Fruit fly (Drosophila melanogaster) whole organism, embryonic: ENCODE results near the gene CG15403.

Source experiments
- Aef1 ChIP-seq: fragments of 200-800 bp; sonication (Bioruptor generic); IDR thresholded peaks from 3 replicates; pipeline ENCODE4 v1.3.6; 2022; ENCODE audit warnings: missing biosample characterization, missing genetic modification characterization
- Asciz ChIP-seq: fragments of 200-800 bp; sonication (Bioruptor generic); optimal IDR thresholded peaks from 2 replicates; lab custom pipeline; 2017; ENCODE audit warnings: missing biosample characterization, mild to moderate bottlenecking, missing genetic modification characterization, missing genetic modification reagents
- CG10209 ChIP-seq: fragments of 200-800 bp; sonication (Bioruptor generic); optimal IDR thresholded peaks from 3 replicates; lab custom pipeline; 2017; ENCODE audit warnings: missing biosample characterization, mild to moderate bottlenecking, missing genetic modification characterization, missing genetic modification reagents
- CG11696 ChIP-seq: fragments of 200-800 bp; sonication (Bioruptor generic); IDR thresholded peaks from 2 replicates; pipeline ENCODE4 v1.3.6; 2022; ENCODE audit warnings: missing biosample characterization, missing genetic modification characterization
- CG12391 ChIP-seq: fragments of 200-800 bp; sonication (Bioruptor generic); optimal IDR thresholded peaks from 3 replicates; lab custom pipeline; 2018; ENCODE audit warnings: missing biosample characterization, mild to moderate bottlenecking, missing genetic modification characterization, moderate library complexity
- CG13775 ChIP-seq: fragments of 200-800 bp; sonication (Bioruptor generic); optimal IDR thresholded peaks from 3 replicates; lab custom pipeline; 2017; ENCODE audit warnings: missing biosample characterization, mild to moderate bottlenecking, missing genetic modification characterization
- CG14014 ChIP-seq: fragments of 200-800 bp; sonication (Bioruptor generic); IDR thresholded peaks from 2 replicates; pipeline ENCODE4 v1.3.6; 2022; ENCODE audit warnings: missing biosample characterization, missing genetic modification characterization
- CG14667 ChIP-seq: fragments of 200-800 bp; sonication (Bioruptor generic); IDR thresholded peaks from 2 replicates; pipeline ENCODE4 v1.3.6; 2022; ENCODE audit warnings: missing biosample characterization, missing genetic modification characterization
- CG14860 ChIP-seq: fragments of 200-800 bp; sonication (Bioruptor generic); IDR thresholded peaks from 3 replicates; pipeline ENCODE4 v1.3.6; 2022; ENCODE audit warnings: missing biosample characterization, missing genetic modification characterization; ENCODE audit not compliant: partially characterized antibody
- CG14965 ChIP-seq: fragments of 200-800 bp; sonication (Bioruptor generic); optimal IDR thresholded peaks from 2 replicates; lab custom pipeline; 2016; ENCODE audit warnings: missing biosample characterization, missing genetic modification characterization, borderline replicate concordance
- CG1603 ChIP-seq: fragments of 200-800 bp; sonication (Bioruptor generic); optimal IDR thresholded peaks from 2 replicates; lab custom pipeline; 2019; ENCODE audit warnings: missing biosample characterization, mild to moderate bottlenecking, missing genetic modification characterization, moderate library complexity
- CG17612 ChIP-seq: fragments of 200-800 bp; sonication (Bioruptor generic); IDR thresholded peaks from 2 replicates; pipeline ENCODE4 v1.3.6; 2022; ENCODE audit warnings: missing biosample characterization, missing genetic modification characterization
- CG3407 ChIP-seq: fragments of 200-800 bp; sonication (Bioruptor generic); optimal IDR thresholded peaks from 2 replicates; lab custom pipeline; 2018; ENCODE audit warnings: missing biosample characterization, mild to moderate bottlenecking, missing genetic modification characterization
- CG4360 ChIP-seq: fragments of 200-800 bp; sonication (Bioruptor generic); IDR thresholded peaks from 2 replicates; pipeline ENCODE4 v1.3.6; 2022; ENCODE audit warnings: missing biosample characterization, missing genetic modification characterization
- CG43689 ChIP-seq: fragments of 200-800 bp; sonication (Bioruptor generic); IDR thresholded peaks from 2 replicates; pipeline ENCODE4 v1.3.6; 2022; ENCODE audit warnings: missing biosample characterization, missing genetic modification characterization
- CG7357 ChIP-seq: fragments of 200-800 bp; sonication (Bioruptor generic); IDR thresholded peaks from 3 replicates; pipeline ENCODE4 v1.3.6; 2022; ENCODE audit warnings: missing biosample characterization, missing genetic modification characterization
- CG7556 ChIP-seq: fragments of 200-800 bp; sonication (Bioruptor generic); optimal IDR thresholded peaks from 2 replicates; lab custom pipeline; 2017; ENCODE audit warnings: missing biosample characterization, mild to moderate bottlenecking, missing genetic modification characterization
- Dad ChIP-seq: fragments of 200-800 bp; sonication (Bioruptor generic); optimal IDR thresholded peaks from 3 replicates; lab custom pipeline; 2016; ENCODE audit warnings: missing biosample characterization, missing genetic modification characterization
- Doc2 ChIP-seq: fragments of 200-800 bp; sonication (Bioruptor generic); IDR thresholded peaks from 2 replicates; pipeline ENCODE4 v1.3.6; 2022; ENCODE audit warnings: missing biosample characterization, missing genetic modification characterization
- Dp ChIP-seq: fragments of 200-800 bp; sonication (Bioruptor generic); optimal IDR thresholded peaks from 2 replicates; lab custom pipeline; 2018; ENCODE audit warnings: missing biosample characterization, mild to moderate bottlenecking, missing genetic modification characterization, moderate library complexity
- Dref ChIP-seq: fragments of 200-800 bp; sonication (Bioruptor generic); IDR thresholded peaks from 2 replicates; pipeline ENCODE4 v1.3.6; 2022; ENCODE audit warnings: missing biosample characterization, missing genetic modification characterization
- ERR ChIP-seq: fragments of 200-800 bp; sonication (Bioruptor generic); optimal IDR thresholded peaks from 2 replicates; lab custom pipeline; 2016; ENCODE audit warnings: missing biosample characterization, missing genetic modification characterization
- HLH4C ChIP-seq: fragments of 200-800 bp; sonication (Bioruptor generic); IDR thresholded peaks from 3 replicates; pipeline ENCODE4 v1.3.6; 2022; ENCODE audit warnings: missing biosample characterization, missing genetic modification characterization; ENCODE audit not compliant: partially characterized antibody
- Hmx ChIP-seq: fragments of 200-800 bp; sonication (Bioruptor generic); optimal IDR thresholded peaks from 2 replicates; lab custom pipeline; 2016; ENCODE audit warnings: missing biosample characterization, missing genetic modification characterization
- Kr ChIP-seq: fragments of 200-800 bp; sonication (Bioruptor generic); optimal IDR thresholded peaks from 2 replicates; lab custom pipeline; 2017; ENCODE audit warnings: missing biosample characterization, mild to moderate bottlenecking, missing genetic modification characterization
- MESR4 ChIP-seq: fragments of 200-800 bp; sonication (Bioruptor generic); optimal IDR thresholded peaks from 2 replicates; lab custom pipeline; 2018; ENCODE audit warnings: missing biosample characterization, mild to moderate bottlenecking, missing genetic modification characterization, moderate library complexity
- Nf-YC ChIP-seq: fragments of 200-800 bp; optimal IDR thresholded peaks from 3 replicates; lab custom pipeline; 2019; ENCODE audit warnings: missing biosample characterization, mild to moderate bottlenecking, missing genetic modification characterization, moderate library complexity
- Optix ChIP-seq: fragments of 200-800 bp; sonication (Bioruptor generic); IDR thresholded peaks from 3 replicates; pipeline ENCODE4 v1.3.6; 2022; ENCODE audit warnings: missing biosample characterization, missing genetic modification characterization
- Sin3A ChIP-seq: fragments of >200 bp; optimal IDR thresholded peaks from 2 replicates; lab custom pipeline; 2018
- Sry-δ ChIP-seq: fragments of 200-800 bp; sonication (Bioruptor generic); optimal IDR thresholded peaks from 2 replicates; lab custom pipeline; 2016; ENCODE audit warnings: missing biosample characterization, missing genetic modification characterization
- Xrp1 ChIP-seq: fragments of 200-800 bp; sonication (Bioruptor generic); IDR thresholded peaks from 2 replicates; pipeline ENCODE4 v1.3.6; 2022; ENCODE audit warnings: missing biosample characterization, missing genetic modification characterization
- ab ChIP-seq: fragments of 200-800 bp; sonication (Bioruptor generic); optimal IDR thresholded peaks from 2 replicates; lab custom pipeline; 2016; ENCODE audit warnings: missing biosample characterization, missing genetic modification characterization
- ap ChIP-seq: fragments of 200-800 bp; sonication (Bioruptor generic); IDR thresholded peaks from 2 replicates; pipeline ENCODE4 v1.3.6; 2022; ENCODE audit warnings: missing biosample characterization, missing genetic modification characterization
- cg ChIP-seq: fragments of 200-800 bp; sonication (Bioruptor generic); optimal IDR thresholded peaks from 3 replicates; lab custom pipeline; 2019; ENCODE audit warnings: missing biosample characterization, mild to moderate bottlenecking, missing genetic modification characterization, moderate library complexity
- chm ChIP-seq: fragments of 200-800 bp; sonication (Bioruptor generic); IDR thresholded peaks from 2 replicates; pipeline ENCODE4 v1.3.6; 2022; ENCODE audit warnings: missing biosample characterization, missing genetic modification characterization
- crol ChIP-seq: fragments of 200-800 bp; sonication (Bioruptor generic); IDR thresholded peaks from 2 replicates; pipeline ENCODE4 v1.3.6; 2022; ENCODE audit warnings: missing biosample characterization, missing genetic modification characterization
- danr ChIP-seq: fragments of 200-800 bp; sonication (Bioruptor generic); IDR thresholded peaks from 2 replicates; pipeline ENCODE4 v1.3.6; 2022; ENCODE audit warnings: missing biosample characterization, missing genetic modification characterization
- dmrt11E ChIP-seq: fragments of 200-800 bp; sonication (Bioruptor generic); optimal IDR thresholded peaks from 3 replicates; lab custom pipeline; 2018; ENCODE audit warnings: missing biosample characterization, mild to moderate bottlenecking, missing genetic modification characterization, moderate library complexity
- ems ChIP-seq: fragments of 200-800 bp; sonication (Bioruptor generic); optimal IDR thresholded peaks from 3 replicates; lab custom pipeline; 2016; ENCODE audit warnings: missing biosample characterization, missing genetic modification characterization
- eve ChIP-seq, 2 experiments: fragments of >200 bp; optimal IDR thresholded peaks; 2 replicates each; lab custom pipeline; 2017; ENCODE audit warnings: missing biosample characterization in 2 of 2, missing genetic modification characterization in 2 of 2
- knrl ChIP-seq: fragments of 200-800 bp; sonication (Bioruptor generic); IDR thresholded peaks from 3 replicates; pipeline ENCODE4 v1.3.6; 2022; ENCODE audit warnings: missing biosample characterization, missing genetic modification characterization; ENCODE audit not compliant: partially characterized antibody
- pfk ChIP-seq: fragments of 200-800 bp; sonication (Bioruptor generic); optimal IDR thresholded peaks from 2 replicates; lab custom pipeline; 2018; ENCODE audit warnings: missing biosample characterization, mild to moderate bottlenecking, missing genetic modification characterization, moderate library complexity
- pzg ChIP-seq: fragments of 200-800 bp; sonication (Bioruptor generic); optimal IDR thresholded peaks from 3 replicates; lab custom pipeline; 2018; ENCODE audit warnings: missing biosample characterization, mild to moderate bottlenecking, missing genetic modification characterization, moderate library complexity
- sens ChIP-seq: fragments of 200-800 bp; sonication (Bioruptor generic); peaks from one replicate; lab custom pipeline; 2016; ENCODE audit warnings: missing biosample characterization, missing genetic modification characterization
- slou ChIP-seq: fragments of 200-800 bp; sonication (Bioruptor generic); optimal IDR thresholded peaks from 3 replicates; lab custom pipeline; 2016; ENCODE audit warnings: missing biosample characterization, missing genetic modification characterization
- ssp ChIP-seq: fragments of 200-800 bp; sonication (Bioruptor generic); IDR thresholded peaks from 2 replicates; pipeline ENCODE4 v1.3.6; 2022; ENCODE audit warnings: missing biosample characterization, missing genetic modification characterization
- stc ChIP-seq: fragments of 200-800 bp; sonication (Bioruptor generic); IDR thresholded peaks from 2 replicates; pipeline ENCODE4 v1.3.6; 2022; ENCODE audit warnings: missing biosample characterization, missing genetic modification characterization
- toy ChIP-seq: fragments of 200-800 bp; sonication (Bioruptor generic); IDR thresholded peaks from 2 replicates; pipeline ENCODE4 v1.3.6; 2022; ENCODE audit warnings: missing biosample characterization, missing genetic modification characterization
- unpg ChIP-seq: fragments of 200-800 bp; sonication (Bioruptor generic); optimal IDR thresholded peaks from 3 replicates; lab custom pipeline; 2018; ENCODE audit warnings: missing biosample characterization, mild to moderate bottlenecking, missing genetic modification characterization, moderate library complexity
- usp ChIP-seq: fragments of >200 bp; optimal IDR thresholded peaks from 2 replicates; lab custom pipeline; 2017; ENCODE audit warnings: missing biosample characterization, missing genetic modification characterization

Gene CG15403

dm6 chr2L:3159144-3160000 lies 30.9 kb downstream of the CG15403 start, which contains the start of the genes Mad and gkt (continued):
- TF ChIP-seq usp (GFP tag; lab: Kevin White, UChicago) (no peak), Asciz (GFP tag; lab: Kevin White, UChicago) (no peak), Kr (no peak), Nf-YC (tag; lab: Kevin White, UChicago) (no peak), dmrt11E (tag; lab: Kevin White, UChicago) (no peak), Xrp1 (GFP tag; lab: Robert Waterston, UW) (no peak), CG1603 (tag; lab: Kevin White, UChicago) (peak; percentile 11), crol (no peak), CG10209 (GFP tag; lab: Kevin White, UChicago) (no peak), Dad (GFP tag; lab: Kevin White, UChicago) (no peak), ERR (GFP tag; lab: Kevin White, UChicago) (no peak), Sry-δ (peak; percentile 40), Dp (GFP tag; lab: Kevin White, UChicago) (peak; percentile 37), CG11696 (GFP tag; lab: Robert Waterston, UW) (no peak), Sin3A (lab: Kevin White, UChicago) (peak; percentile 45), HLH4C (peak; percentile 31; the same call in 1 of the 3 replicates), CG12391 (no peak), CG14965 (GFP tag; lab: Kevin White, UChicago) (no peak), chm (GFP tag; lab: Robert Waterston, UW) (no peak), pzg (peak; percentile 37), slou (GFP tag; lab: Kevin White, UChicago) (no peak), CG14014 (GFP tag; lab: Robert Waterston, UW) (no peak), Hmx (GFP tag; lab: Kevin White, UChicago) (no peak), Aef1 (peak; percentile 36; the same call in 2 of the 3 replicates), sens (GFP tag; lab: Kevin White, UChicago) (peak; percentile 42), ap (no peak), Dref (0 out of 2 replicates have a peak, but pooled peaks have one; percentile 11), unpg (GFP tag; lab: Kevin White, UChicago) (no peak), Doc2 (GFP tag; lab: Robert Waterston, UW) (no peak), cg (peak; percentile 95), CG43689 (GFP tag; lab: Robert Waterston, UW) (no peak), MESR4 (GFP tag; lab: Kevin White, UChicago) (peak; percentile 87), danr (GFP tag; lab: Robert Waterston, UW) (no peak), toy (GFP tag; lab: Robert Waterston, UW) (no peak), stc (GFP tag; lab: Robert Waterston, UW) (no peak), ssp (GFP tag; lab: Robert Waterston, UW) (0 out of 2 replicates have a peak, but pooled peaks have one; percentile 7), CG13775 (no peak), knrl (GFP tag; lab: Robert Waterston, UW) (peak; percentile 53), CG14860 (GFP tag; lab: Robert Waterston, UW) (0 out of 3 replicates have a peak, but pooled peaks have one; percentile 15), Optix (GFP tag; lab: Robert Waterston, UW) (no peak), eve (GFP tag; optimal IDR thresholded peaks at IDR 0.05; lab: Kevin White, UChicago) (peak in 1 of 2 experiments; percentile 75), pfk (no peak), ems (GFP tag; lab: Kevin White, UChicago) (no peak), ab (GFP tag; lab: Kevin White, UChicago) (no peak), CG7357 (GFP tag; lab: Robert Waterston, UW) (no peak), CG17612 (GFP tag; lab: Robert Waterston, UW) (no peak), CG3407 (GFP tag; lab: Kevin White, UChicago) (no peak), CG4360 (GFP tag; lab: Robert Waterston, UW) (peak; percentile 92), CG14667 (GFP tag; lab: Robert Waterston, UW) (no peak), CG7556 (GFP tag; lab: Kevin White, UChicago) (no peak)
